Worm (Caenorhabditis elegans): ENCODE measurements around the gene C36B7.3.

The C36B7.3 gene

ce11 chrX:7125178-7125577 lies 23.6 kb downstream of the C36B7.3 start:
- TF ChIP-seq eor-1 (tag; optimal IDR thresholded peaks at IDR 0.05) (no peak), lin-39 (tag; optimal IDR thresholded peaks at IDR 0.05) (no peak), ceh-9 (tag; optimal IDR thresholded peaks at IDR 0.05) (no peak), elt-2 (tag; optimal IDR thresholded peaks at IDR 0.05) (peak; percentile 63)

ce11 chrX:7126348-7126747 lies 24.8 kb downstream of the C36B7.3 start, which contains the start of gene ist-1:
Gene ist-1 (plus strand): TSS chrX:7126648.
- TF ChIP-seq nfya-1 (tag; optimal IDR thresholded peaks at IDR 0.05; ENCODE audit: insufficient read depth) = no peak
- TF ChIP-seq elt-3 (tag; optimal IDR thresholded peaks at IDR 0.05) = no peak
- no peak for TF ChIP-seq fos-1 (tag; optimal IDR thresholded peaks at IDR 0.05)
- TF ChIP-seq lin-15B (tag; optimal IDR thresholded peaks at IDR 0.05) = no peak
- TF ChIP-seq nhr-67 (tag; optimal IDR thresholded peaks at IDR 0.05) = no peak
- TF ChIP-seq hmg-11 (tag; optimal IDR thresholded peaks at IDR 0.05) = no peak

- no peak for TF ChIP-seq nhr-67 (tag; optimal IDR thresholded peaks at IDR 0.05)
- no peak for TF ChIP-seq elt-1 (tag; optimal IDR thresholded peaks at IDR 0.05)
- TF ChIP-seq mdl-1 (tag; optimal IDR thresholded peaks at IDR 0.05) = no peak
- no peak for TF ChIP-seq jun-1 (tag; optimal IDR thresholded peaks at IDR 0.05)
- TF ChIP-seq skn-1 (tag; optimal IDR thresholded peaks at IDR 0.05) = no peak
- no peak for TF ChIP-seq unc-62 (GFP tag; optimal IDR thresholded peaks at IDR 0.05)
- TF ChIP-seq egl-5 (tag; optimal IDR thresholded peaks at IDR 0.05) = no peak
- TF ChIP-seq lin-39 (tag; optimal IDR thresholded peaks at IDR 0.05) = no peak
- no peak for TF ChIP-seq egl-27 (tag; optimal IDR thresholded peaks at IDR 0.05)
- no peak for TF ChIP-seq nhr-25 (tag; optimal IDR thresholded peaks at IDR 0.05)
- TF ChIP-seq hmg-11 (tag; optimal IDR thresholded peaks at IDR 0.05) = no peak
- TF ChIP-seq nhr-237 (tag; optimal IDR thresholded peaks at IDR 0.05) = no peak
- no peak for TF ChIP-seq fkh-10 (GFP tag; optimal IDR thresholded peaks at IDR 0.05)
- no peak for TF ChIP-seq eor-1 (tag; optimal IDR thresholded peaks at IDR 0.05)
These were observed 27.0 kb downstream of the C36B7.3 start for ce11 chrX:7128615-7129014.

- peak; percentile 17 for TF ChIP-seq elt-1 (tag; optimal IDR thresholded peaks at IDR 0.05)
- TF ChIP-seq elt-2 (tag; optimal IDR thresholded peaks at IDR 0.05) = peak; percentile 17
- TF ChIP-seq nhr-25 (tag; optimal IDR thresholded peaks at IDR 0.05) = peak; percentile 34
- peak; percentile 22 for TF ChIP-seq nhr-23 (tag; optimal IDR thresholded peaks at IDR 0.05)
- no peak for TF ChIP-seq ztf-11 (tag; optimal IDR thresholded peaks at IDR 0.05)
- peak; percentile 72 for TF ChIP-seq pha-4 (tag; optimal IDR thresholded peaks at IDR 0.05)
- peak; percentile 36 for TF ChIP-seq mdl-1 (tag; optimal IDR thresholded peaks at IDR 0.05)
- TF ChIP-seq tbx-2 (tag; optimal IDR thresholded peaks at IDR 0.05) = no peak
These were observed 27.9 kb downstream of the C36B7.3 start for ce11 chrX:7129460-7129859.

- TF ChIP-seq elt-2 (tag; optimal IDR thresholded peaks at IDR 0.05) = no peak
- no peak for TF ChIP-seq fkh-2 (tag; optimal IDR thresholded peaks at IDR 0.05)
- TF ChIP-seq egl-5 (tag; optimal IDR thresholded peaks at IDR 0.05) = no peak
- no peak for TF ChIP-seq mml-1 (tag; optimal IDR thresholded peaks at IDR 0.05)
- no peak for TF ChIP-seq skn-1 (tag; optimal IDR thresholded peaks at IDR 0.05)
- TF ChIP-seq aly-2 (tag; optimal IDR thresholded peaks at IDR 0.05) = no peak
- TF ChIP-seq ceh-82 (tag; optimal IDR thresholded peaks at IDR 0.05) = no peak
- no peak for TF ChIP-seq nfya-1 (tag; optimal IDR thresholded peaks at IDR 0.05; ENCODE audit: insufficient read depth)
- TF ChIP-seq fos-1 (tag; optimal IDR thresholded peaks at IDR 0.05) = no peak
- TF ChIP-seq elt-3 (tag; optimal IDR thresholded peaks at IDR 0.05) = no peak
- TF ChIP-seq ceh-9 (tag; optimal IDR thresholded peaks at IDR 0.05) = no peak
- no peak for TF ChIP-seq daf-12 (tag; optimal IDR thresholded peaks at IDR 0.05)
- TF ChIP-seq nhr-11 (tag; optimal IDR thresholded peaks at IDR 0.05) = no peak
- TF ChIP-seq mdl-1 (tag; optimal IDR thresholded peaks at IDR 0.05) = no peak
- no peak for TF ChIP-seq ceh-28 (tag; optimal IDR thresholded peaks at IDR 0.05)
- no peak for TF ChIP-seq ztf-4 (tag; optimal IDR thresholded peaks at IDR 0.05)
- TF ChIP-seq nhr-12 (tag; optimal IDR thresholded peaks at IDR 0.05) = no peak
- TF ChIP-seq nhr-67 (tag; optimal IDR thresholded peaks at IDR 0.05) = no peak
- TF ChIP-seq ZK546.5 (tag; optimal IDR thresholded peaks at IDR 0.05) = no peak
- no peak for TF ChIP-seq nhr-76 (tag; optimal IDR thresholded peaks at IDR 0.05)
These were observed 29.6 kb downstream of the C36B7.3 start for ce11 chrX:7131206-7131605.

Measured in whole organism, L3 larva.